In the genomic region with DNA sequence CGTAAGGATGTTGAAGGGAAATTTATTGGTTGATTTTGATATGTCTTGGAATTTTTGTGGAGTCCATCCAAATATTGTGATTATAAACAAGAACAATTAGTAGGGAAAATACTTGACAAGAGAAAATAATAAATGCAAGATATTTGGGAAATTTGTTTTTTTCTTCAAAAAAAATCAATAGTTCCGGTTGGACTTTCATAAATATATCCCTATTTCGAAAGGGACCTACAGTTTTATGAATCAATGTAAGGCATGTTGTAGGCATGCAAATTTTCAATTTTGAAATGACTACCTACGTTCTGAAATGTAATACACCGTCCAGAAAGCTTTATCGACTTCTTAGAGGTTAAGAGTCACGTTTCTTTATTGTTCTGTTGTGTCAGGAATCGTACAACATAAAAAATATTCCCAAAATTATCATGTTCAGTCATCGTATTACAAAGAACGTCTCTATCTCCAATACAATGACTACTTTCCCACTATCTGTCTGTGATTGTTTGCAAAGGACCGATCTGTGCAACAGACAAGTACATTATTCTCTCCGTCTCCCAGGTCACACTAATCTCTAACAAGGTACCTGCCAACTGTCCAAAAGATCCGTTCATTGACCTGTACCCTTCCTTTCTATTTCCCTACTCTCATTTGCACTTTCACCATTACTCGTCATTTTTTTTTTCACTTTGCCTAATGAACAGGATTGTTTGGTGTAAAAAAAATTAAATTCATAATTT, we compare ENCODE assay signal across 4 worm cellular contexts.
A peak's percentile ranks its signal among the peaks of the same experiment; 100 is the strongest.
TF ChIP-seq lines count a peak whose summit lies in the region.

A gene (plus strand): TSS at position 730 of the 731 bp plus-strand sequence.

TF ChIP-seq in whole organism, L2 larva, 48 proteins besides CTCF, POLR2A, EP300 and RAD21 (continues in another document):
- TF ChIP-seq mbf-1 (tag; optimal IDR thresholded peaks at IDR 0.05; lab: Kevin White, UChicago) (no peak), nhr-23 (tag; optimal IDR thresholded peaks at IDR 0.05; lab: Kevin White, UChicago) (no peak), egl-27 (tag; optimal IDR thresholded peaks at IDR 0.05; lab: Kevin White, UChicago) (no peak), nhr-12 (tag; optimal IDR thresholded peaks at IDR 0.05; lab: Kevin White, UChicago) (peak; percentile 4), ceh-82 (tag; optimal IDR thresholded peaks at IDR 0.05; lab: Kevin White, UChicago) (no peak), lsy-2 (tag; optimal IDR thresholded peaks at IDR 0.05; lab: Kevin White, UChicago) (peak in 1 of 2 experiments; percentile 63), ztf-1 (GFP tag; conservative IDR thresholded peaks at IDR 0.05; lab: Robert Waterston, UW) (no peak), aly-2 (tag; optimal IDR thresholded peaks at IDR 0.05; lab: Kevin White, UChicago) (no peak), sma-9 (GFP tag; optimal IDR thresholded peaks at IDR 0.05; lab: Kevin White, UChicago) (peak; percentile 56), sma-9 (tag; optimal IDR thresholded peaks at IDR 0.05; lab: Kevin White, UChicago) (no peak), unc-55 (GFP tag; optimal IDR thresholded peaks at IDR 0.05; lab: Kevin White, UChicago) (peak; percentile 14), Y55F3AM.14 (GFP tag; optimal IDR thresholded peaks at IDR 0.05; lab: Kevin White, UChicago) (peak; percentile 76), nhr-21 (tag; optimal IDR thresholded peaks at IDR 0.05; lab: Kevin White, UChicago) (peak; percentile 38), ztf-11 (tag; optimal IDR thresholded peaks at IDR 0.05; lab: Kevin White, UChicago) (no peak), fos-1 (tag; optimal IDR thresholded peaks at IDR 0.05; lab: Kevin White, UChicago) (no peak), nhr-11 (tag; optimal IDR thresholded peaks at IDR 0.05; lab: Kevin White, UChicago) (no peak), nhr-129 (tag; optimal IDR thresholded peaks at IDR 0.05; lab: Kevin White, UChicago) (peak; percentile 22), crh-2 (tag; optimal IDR thresholded peaks at IDR 0.05; lab: Kevin White, UChicago) (peak; percentile 69), skn-1 (tag; optimal IDR thresholded peaks at IDR 0.05; lab: Kevin White, UChicago) (no peak), lin-39 (tag; optimal IDR thresholded peaks at IDR 0.05; lab: Kevin White, UChicago) (no peak), nhr-77 (tag; optimal IDR thresholded peaks at IDR 0.05; lab: Kevin White, UChicago) (no peak)

TF ChIP-seq in whole organism, L4 larva, 104 proteins besides CTCF, POLR2A, EP300 and RAD21 (continues in another document):
- TF ChIP-seq lin-38 (GFP tag; IDR thresholded peaks at IDR 0.05; lab: Robert Waterston, UW) (peak; percentile 44), nhr-77 (tag; optimal IDR thresholded peaks at IDR 0.05; lab: Kevin White, UChicago) (peak; percentile 56), hlh-11 (tag; optimal IDR thresholded peaks at IDR 0.05; lab: Kevin White, UChicago) (peak; percentile 21), lim-7 (GFP tag; IDR thresholded peaks at IDR 0.05; lab: Robert Waterston, UW) (no peak), ZK337.2 (GFP tag; IDR thresholded peaks at IDR 0.05; lab: Robert Waterston, UW) (no peak), nhr-6 (tag; optimal IDR thresholded peaks at IDR 0.05; lab: Kevin White, UChicago) (peak; percentile 35), spr-1 (tag; optimal IDR thresholded peaks at IDR 0.05; lab: Kevin White, UChicago) (peak; percentile 24), set-16 (GFP tag; IDR thresholded peaks at IDR 0.05; lab: Robert Waterston, UW) (no peak), daf-12 (tag; optimal IDR thresholded peaks at IDR 0.05; lab: Kevin White, UChicago) (no peak), nhr-76 (tag; optimal IDR thresholded peaks at IDR 0.05; lab: Kevin White, UChicago) (no peak), rbr-2 (tag; optimal IDR thresholded peaks at IDR 0.05; lab: Kevin White, UChicago) (peak; percentile 33), lir-3 (tag; optimal IDR thresholded peaks at IDR 0.05; lab: Kevin White, UChicago) (no peak), F10B5.3 (tag; optimal IDR thresholded peaks at IDR 0.05; lab: Kevin White, UChicago) (peak; percentile 0), mxl-3 (GFP tag; optimal IDR thresholded peaks at IDR 0.05; lab: Kevin White, UChicago) (no peak), R02D3.7 (tag; optimal IDR thresholded peaks at IDR 0.05; lab: Kevin White, UChicago) (no peak), vab-7 (GFP tag; IDR thresholded peaks at IDR 0.05; lab: Robert Waterston, UW) (no peak), daf-16 (GFP tag; optimal IDR thresholded peaks at IDR 0.05; lab: Kevin White, UChicago) (peak in 1 of 2 experiments; percentile 33), daf-16 (tag; optimal IDR thresholded peaks at IDR 0.05; lab: Kevin White, UChicago) (peak; percentile 57), Y105C5A.15 (GFP tag; IDR thresholded peaks at IDR 0.05; lab: Robert Waterston, UW) (no peak), daf-8 (GFP tag; IDR thresholded peaks at IDR 0.05; lab: Robert Waterston, UW) (no peak), ces-1 (GFP tag; optimal IDR thresholded peaks at IDR 0.05; lab: Kevin White, UChicago) (no peak), T20F7.1 (GFP tag; optimal IDR thresholded peaks at IDR 0.05; lab: Kevin White, UChicago) (peak; percentile 59)

TF ChIP-seq in whole organism, late embryonic, 69 proteins besides CTCF, POLR2A, EP300 and RAD21:
- TF ChIP-seq ceh-2 (tag; optimal IDR thresholded peaks at IDR 0.05; lab: Kevin White, UChicago) (no peak), syd-9 (tag; optimal IDR thresholded peaks at IDR 0.05; lab: Kevin White, UChicago) (no peak), gmeb-2 (tag; optimal IDR thresholded peaks at IDR 0.05; lab: Kevin White, UChicago) (no peak), eyg-1 (tag; optimal IDR thresholded peaks at IDR 0.05; lab: Kevin White, UChicago) (no peak), hlh-8 (tag; optimal IDR thresholded peaks at IDR 0.05; lab: Kevin White, UChicago) (no peak), ceh-34 (tag; optimal IDR thresholded peaks at IDR 0.05; lab: Kevin White, UChicago) (no peak), ref-2 (tag; optimal IDR thresholded peaks at IDR 0.05; lab: Kevin White, UChicago) (no peak), che-1 (tag; optimal IDR thresholded peaks at IDR 0.05; lab: Kevin White, UChicago) (no peak), ama-1 (optimal IDR thresholded peaks at IDR 0.05; lab: Kevin White, UChicago) (peak; percentile 75), ceh-30 (tag; optimal IDR thresholded peaks at IDR 0.05; lab: Kevin White, UChicago) (no peak), hlh-15 (tag; optimal IDR thresholded peaks at IDR 0.05; lab: Kevin White, UChicago) (no peak), ttx-3 (tag; optimal IDR thresholded peaks at IDR 0.05; lab: Kevin White, UChicago) (no peak), C08G9.2 (tag; optimal IDR thresholded peaks at IDR 0.05; lab: Kevin White, UChicago) (no peak), ceh-45 (GFP tag; IDR thresholded peaks at IDR 0.05; lab: Robert Waterston, UW) (0 out of 2 replicates have a peak, but pooled peaks have one; percentile 12), K09A11.1 (tag; optimal IDR thresholded peaks at IDR 0.05; lab: Kevin White, UChicago; ENCODE audit: insufficient read depth) (no peak), C38D4.7 (GFP tag; optimal IDR thresholded peaks at IDR 0.05; lab: Kevin White, UChicago) (no peak), dve-1 (tag; optimal IDR thresholded peaks at IDR 0.05; lab: Kevin White, UChicago) (no peak), elt-2 (tag; optimal IDR thresholded peaks at IDR 0.05; lab: Kevin White, UChicago) (peak; percentile 31), zip-5 (tag; optimal IDR thresholded peaks at IDR 0.05; lab: Kevin White, UChicago) (no peak), ceh-31 (tag; optimal IDR thresholded peaks at IDR 0.05; lab: Kevin White, UChicago) (no peak), ceh-24 (tag; optimal IDR thresholded peaks at IDR 0.05; lab: Kevin White, UChicago) (no peak), unc-55 (GFP tag; optimal IDR thresholded peaks at IDR 0.05; lab: Kevin White, UChicago) (no peak)

TF ChIP-seq in whole organism, mixed stage, embryonic, 35 proteins besides CTCF, POLR2A, EP300 and RAD21 (continues in another document):
- no peak for TF ChIP-seq unc-39 (tag; optimal IDR thresholded peaks at IDR 0.05; lab: Kevin White, UChicago)
- no peak for TF ChIP-seq elt-1 (tag; optimal IDR thresholded peaks at IDR 0.05; lab: Kevin White, UChicago; ENCODE audit: borderline replicate concordance, insufficient read depth)
- TF ChIP-seq pha-4 (tag; optimal IDR thresholded peaks at IDR 0.05; lab: Kevin White, UChicago), result no peak
- TF ChIP-seq lsy-2 (tag; optimal IDR thresholded peaks at IDR 0.05; lab: Kevin White, UChicago), result no peak
- no peak for TF ChIP-seq ces-1 (GFP tag; optimal IDR thresholded peaks at IDR 0.05; lab: Kevin White, UChicago)
- peak; percentile 21 for TF ChIP-seq cnd-1 (tag; optimal IDR thresholded peaks at IDR 0.05; lab: Kevin White, UChicago)
- no peak for TF ChIP-seq nhr-28 (tag; optimal IDR thresholded peaks at IDR 0.05; lab: Kevin White, UChicago)
- no peak for TF ChIP-seq sem-2 (GFP tag; optimal IDR thresholded peaks at IDR 0.05; lab: Kevin White, UChicago)
- TF ChIP-seq M03D4.4 (tag; optimal IDR thresholded peaks at IDR 0.05; lab: Kevin White, UChicago), result no peak
- TF ChIP-seq hlh-1 (tag; optimal IDR thresholded peaks at IDR 0.05; lab: Kevin White, UChicago), result peak; percentile 61
- no peak for TF ChIP-seq ceh-39 (tag; optimal IDR thresholded peaks at IDR 0.05; lab: Kevin White, UChicago)
- TF ChIP-seq lin-32 (GFP tag; optimal IDR thresholded peaks at IDR 0.05; lab: Kevin White, UChicago), result no peak
- TF ChIP-seq ham-2 (GFP tag; optimal IDR thresholded peaks at IDR 0.05; lab: Kevin White, UChicago), result no peak
- no peak for TF ChIP-seq mep-1 (tag; optimal IDR thresholded peaks at IDR 0.05; lab: Kevin White, UChicago)
- TF ChIP-seq tbx-8 (GFP tag; optimal IDR thresholded peaks at IDR 0.05; lab: Kevin White, UChicago), result no peak
- no peak for TF ChIP-seq bed-3 (GFP tag; optimal IDR thresholded peaks at IDR 0.05; lab: Kevin White, UChicago)
- no peak for TF ChIP-seq ztf-11 (tag; optimal IDR thresholded peaks at IDR 0.05; lab: Kevin White, UChicago)
- TF ChIP-seq nhr-12 (tag; optimal IDR thresholded peaks at IDR 0.05; lab: Kevin White, UChicago), result no peak
- no peak for TF ChIP-seq snpc-4 (tag; optimal IDR thresholded peaks at IDR 0.05; lab: Kevin White, UChicago)
- no peak for TF ChIP-seq elt-3 (tag; optimal IDR thresholded peaks at IDR 0.05; lab: Kevin White, UChicago)
- TF ChIP-seq unc-120 (tag; optimal IDR thresholded peaks at IDR 0.05; lab: Kevin White, UChicago; ENCODE audit: poor library complexity, severe bottlenecking), result no peak
- TF ChIP-seq mab-5 (tag; optimal IDR thresholded peaks at IDR 0.05; lab: Kevin White, UChicago), result no peak
- no peak for TF ChIP-seq nhr-237 (tag; optimal IDR thresholded peaks at IDR 0.05; lab: Kevin White, UChicago)
- TF ChIP-seq blmp-1 (tag; optimal IDR thresholded peaks at IDR 0.05; lab: Kevin White, UChicago), result peak; percentile 10
- no peak for TF ChIP-seq mls-2 (tag; optimal IDR thresholded peaks at IDR 0.05; lab: Kevin White, UChicago)
- TF ChIP-seq drap-1 (GFP tag; optimal IDR thresholded peaks at IDR 0.05; lab: Kevin White, UChicago), result no peak
- no peak for TF ChIP-seq ceh-83 (GFP tag; optimal IDR thresholded peaks at IDR 0.05; lab: Kevin White, UChicago)
- TF ChIP-seq unc-62 (GFP tag; optimal IDR thresholded peaks at IDR 0.05; lab: Kevin White, UChicago), result peak; percentile 39
- no peak for TF ChIP-seq zip-8 (tag; optimal IDR thresholded peaks at IDR 0.05; lab: Kevin White, UChicago)
- TF ChIP-seq nhr-76 (tag; optimal IDR thresholded peaks at IDR 0.05; lab: Kevin White, UChicago), result no peak
